Fruit fly (Drosophila melanogaster) whole organism, embryonic: ENCODE measurements around the gene MBD-like.

Experiments used
- CG10462 ChIP-seq: fragments of 200-800 bp; sonication (Bioruptor generic); optimal IDR thresholded peaks from 2 replicates; lab custom pipeline; 2016; ENCODE audit warnings: missing biosample characterization, missing genetic modification characterization
- CG10543 ChIP-seq: fragments of 200-800 bp; sonication (Bioruptor generic); optimal IDR thresholded peaks from 3 replicates; lab custom pipeline; 2017; ENCODE audit warnings: missing biosample characterization, mild to moderate bottlenecking, missing genetic modification characterization, moderate library complexity
- CG12299 ChIP-seq: fragments of 200-800 bp; sonication (Bioruptor generic); optimal IDR thresholded peaks from 2 replicates; lab custom pipeline; 2018; ENCODE audit warnings: missing biosample characterization, mild to moderate bottlenecking, missing genetic modification characterization
- CG12942 ChIP-seq: fragments of 200-800 bp; sonication (Bioruptor generic); optimal IDR thresholded peaks from 3 replicates; lab custom pipeline; 2016; ENCODE audit warnings: missing biosample characterization, missing genetic modification characterization
- CG15696 ChIP-seq: fragments of 200-800 bp; sonication (Bioruptor generic); optimal IDR thresholded peaks from 2 replicates; lab custom pipeline; 2019; ENCODE audit warnings: missing biosample characterization, mild to moderate bottlenecking, missing genetic modification characterization, moderate library complexity
- CG31388 ChIP-seq: fragments of 200-800 bp; sonication (Bioruptor generic); optimal IDR thresholded peaks from 2 replicates; lab custom pipeline; 2016; ENCODE audit warnings: missing biosample characterization, missing genetic modification characterization
- CG33213 ChIP-seq: fragments of 200-800 bp; sonication (Bioruptor generic); optimal IDR thresholded peaks from 3 replicates; lab custom pipeline; 2016; ENCODE audit warnings: missing biosample characterization, missing genetic modification characterization
- CG34224 ChIP-seq: fragments of 200-800 bp; sonication (Bioruptor generic); IDR thresholded peaks from 3 replicates; pipeline ENCODE4 v1.3.6; 2022; ENCODE audit warnings: missing biosample characterization, missing genetic modification characterization; ENCODE audit not compliant: partially characterized antibody
- CG3838 ChIP-seq: fragments of 200-800 bp; sonication (Bioruptor generic); optimal IDR thresholded peaks from 3 replicates; lab custom pipeline; 2016; ENCODE audit warnings: missing biosample characterization, missing genetic modification characterization
- CG4707 ChIP-seq: fragments of 200-800 bp; sonication (Bioruptor generic); optimal IDR thresholded peaks from 2 replicates; lab custom pipeline; 2018; ENCODE audit warnings: missing biosample characterization, mild to moderate bottlenecking, missing genetic modification characterization, moderate library complexity
- CG4730 ChIP-seq: fragments of 200-800 bp; sonication (Bioruptor generic); IDR thresholded peaks from 2 replicates; pipeline ENCODE4 v1.3.6; 2022; ENCODE audit warnings: missing biosample characterization, missing genetic modification characterization
- CG8924 ChIP-seq: fragments of 200-800 bp; optimal IDR thresholded peaks from 3 replicates; lab custom pipeline; 2019; ENCODE audit warnings: missing biosample characterization, mild to moderate bottlenecking, missing genetic modification characterization, moderate library complexity
- CG8944 ChIP-seq: fragments of 200-800 bp; sonication (Bioruptor generic); optimal IDR thresholded peaks from 3 replicates; lab custom pipeline; 2016; ENCODE audit warnings: missing biosample characterization, missing genetic modification characterization
- CG9817 ChIP-seq: fragments of 200-800 bp; sonication (Bioruptor generic); optimal IDR thresholded peaks from 2 replicates; lab custom pipeline; 2018; ENCODE audit warnings: missing biosample characterization, mild to moderate bottlenecking, missing genetic modification characterization, moderate library complexity
- D19B ChIP-seq: fragments of 200-800 bp; sonication (Bioruptor generic); optimal IDR thresholded peaks from 2 replicates; lab custom pipeline; 2017; ENCODE audit warnings: missing biosample characterization, mild to moderate bottlenecking, missing genetic modification characterization
- Dref ChIP-seq: fragments of 200-800 bp; sonication (Bioruptor generic); IDR thresholded peaks from 2 replicates; pipeline ENCODE4 v1.3.6; 2022; ENCODE audit warnings: missing biosample characterization, missing genetic modification characterization
- Fer2 ChIP-seq: fragments of 200-800 bp; sonication (Bioruptor generic); optimal IDR thresholded peaks from 2 replicates; lab custom pipeline; 2018; ENCODE audit warnings: missing biosample characterization, mild to moderate bottlenecking, missing genetic modification characterization, moderate library complexity
- Jarid2 ChIP-seq: fragments of 200-800 bp; sonication (Bioruptor generic); optimal IDR thresholded peaks from 3 replicates; lab custom pipeline; 2017; ENCODE audit warnings: mild to moderate bottlenecking, missing biosample characterization, missing genetic modification reagents, missing genetic modification characterization
- MTF-1 ChIP-seq: fragments of 200-800 bp; sonication (Bioruptor generic); optimal IDR thresholded peaks from 2 replicates; lab custom pipeline; 2018; ENCODE audit warnings: missing biosample characterization, mild to moderate bottlenecking, missing genetic modification characterization, borderline replicate concordance
- Neu2 ChIP-seq: fragments of 200-800 bp; sonication (Bioruptor generic); optimal IDR thresholded peaks from 3 replicates; lab custom pipeline; 2016; ENCODE audit warnings: missing biosample characterization, missing genetic modification characterization, borderline replicate concordance
- Ravus ChIP-seq: fragments of 200-800 bp; sonication (Bioruptor generic); IDR thresholded peaks from 2 replicates; pipeline ENCODE4 v1.3.6; 2022; ENCODE audit warnings: missing biosample characterization, missing genetic modification characterization
- Rx ChIP-seq: fragments of 200-800 bp; sonication (Bioruptor generic); IDR thresholded peaks from 2 replicates; pipeline ENCODE4 v1.3.6; 2022; ENCODE audit warnings: missing biosample characterization, missing genetic modification characterization
- Trl ChIP-seq, 3 experiments: fragments of >200 bp in 2 of 3; fragments of 200-800 bp in 1 of 3; sonication (Bioruptor generic) in 1 of 3; optimal IDR thresholded peaks; 2 replicates in 1 of 3; 3 replicates in 2 of 3; lab custom pipeline; 2016 to 2017; ENCODE audit warnings: missing biosample characterization in 1 of 3, missing genetic modification characterization in 1 of 3
- abd-A ChIP-seq: fragments of 200-800 bp; sonication (Bioruptor generic); optimal IDR thresholded peaks from 3 replicates; lab custom pipeline; 2019; ENCODE audit warnings: missing biosample characterization, mild to moderate bottlenecking, missing genetic modification characterization, moderate library complexity
- al ChIP-seq: fragments of 200-800 bp; sonication (Bioruptor generic); IDR thresholded peaks from 2 replicates; pipeline ENCODE4 v1.3.6; 2022; ENCODE audit warnings: missing biosample characterization, missing genetic modification characterization
- ase ChIP-seq: fragments of 200-800 bp; sonication (Bioruptor generic); IDR thresholded peaks from 3 replicates; pipeline ENCODE4 v1.3.6; 2022; ENCODE audit warnings: missing biosample characterization, missing genetic modification characterization
- crc ChIP-seq: fragments of 200-800 bp; sonication (Bioruptor generic); optimal IDR thresholded peaks from 2 replicates; lab custom pipeline; 2016; ENCODE audit warnings: missing biosample characterization, missing genetic modification characterization
- dati ChIP-seq: fragments of 200-800 bp; sonication (Bioruptor generic); IDR thresholded peaks from 2 replicates; pipeline ENCODE4 v1.3.6; 2022; ENCODE audit warnings: missing biosample characterization, missing genetic modification characterization
- dm ChIP-seq: fragments of 200-800 bp; sonication (Bioruptor generic); optimal IDR thresholded peaks from 3 replicates; lab custom pipeline; 2016; ENCODE audit warnings: missing biosample characterization, missing genetic modification characterization
- fru ChIP-seq: fragments of >200 bp; optimal IDR thresholded peaks from 2 replicates; lab custom pipeline; 2017
- gfzf ChIP-seq: fragments of 200-800 bp; sonication (Bioruptor generic); optimal IDR thresholded peaks from 2 replicates; lab custom pipeline; 2016; ENCODE audit warnings: missing biosample characterization, mild to moderate bottlenecking, missing genetic modification characterization, moderate library complexity
- gsb ChIP-seq: fragments of 200-800 bp; sonication (Bioruptor generic); IDR thresholded peaks from 2 replicates; pipeline ENCODE4 v1.3.6; 2022; ENCODE audit warnings: missing biosample characterization, missing genetic modification characterization
- h ChIP-seq: fragments of >200 bp; optimal IDR thresholded peaks from 2 replicates; lab custom pipeline; 2017
- insv ChIP-seq, 2 experiments: fragments of 200-800 bp; sonication (Bioruptor generic); optimal IDR thresholded peaks; 3 replicates each; lab custom pipeline; 2016 to 2018; ENCODE audit warnings: missing biosample characterization in 2 of 2, missing genetic modification characterization in 2 of 2
- inv ChIP-seq: fragments of 200-800 bp; sonication (Bioruptor generic); IDR thresholded peaks from 2 replicates; pipeline ENCODE4 v1.3.6; 2022; ENCODE audit warnings: missing biosample characterization, missing genetic modification characterization; ENCODE audit not compliant: partially characterized antibody
- jing ChIP-seq: fragments of 200-800 bp; sonication (Bioruptor generic); optimal IDR thresholded peaks from 2 replicates; lab custom pipeline; 2018; ENCODE audit warnings: missing biosample characterization, mild to moderate bottlenecking, missing genetic modification characterization
- klu ChIP-seq: fragments of 200-800 bp; sonication (Bioruptor generic); IDR thresholded peaks from 2 replicates; pipeline ENCODE4 v1.3.6; 2022; ENCODE audit warnings: missing biosample characterization, missing genetic modification characterization
- lmd ChIP-seq: fragments of 200-800 bp; sonication (Bioruptor generic); IDR thresholded peaks from 2 replicates; pipeline ENCODE4 v1.3.6; 2022; ENCODE audit warnings: missing biosample characterization, missing genetic modification characterization
- nmo ChIP-seq: fragments of 200-800 bp; sonication (Bioruptor generic); optimal IDR thresholded peaks from 2 replicates; lab custom pipeline; 2018; ENCODE audit warnings: missing biosample characterization, mild to moderate bottlenecking, missing genetic modification characterization, moderate library complexity
- pho ChIP-seq: fragments of 200-800 bp; sonication (Bioruptor generic); optimal IDR thresholded peaks from 2 replicates; lab custom pipeline; 2016; ENCODE audit warnings: missing biosample characterization, missing genetic modification characterization
- psq ChIP-seq: fragments of 200-800 bp; sonication (Bioruptor generic); optimal IDR thresholded peaks from 2 replicates; lab custom pipeline; 2017; ENCODE audit warnings: missing biosample characterization, missing genetic modification characterization
- pzg ChIP-seq: fragments of 200-800 bp; sonication (Bioruptor generic); optimal IDR thresholded peaks from 3 replicates; lab custom pipeline; 2018; ENCODE audit warnings: missing biosample characterization, mild to moderate bottlenecking, missing genetic modification characterization, moderate library complexity
- sd ChIP-seq: fragments of 200-800 bp; sonication (Bioruptor generic); optimal IDR thresholded peaks from 3 replicates; lab custom pipeline; 2018; ENCODE audit warnings: missing biosample characterization, mild to moderate bottlenecking, missing genetic modification characterization, moderate library complexity
- sens-2 ChIP-seq: fragments of 200-800 bp; sonication (Bioruptor generic); IDR thresholded peaks from 2 replicates; pipeline ENCODE4 v1.3.6; 2022; ENCODE audit warnings: missing biosample characterization, missing genetic modification characterization
- sob ChIP-seq: fragments of 200-800 bp; sonication (Bioruptor generic); IDR thresholded peaks from 2 replicates; pipeline ENCODE4 v1.3.6; 2022; ENCODE audit warnings: missing biosample characterization, missing genetic modification characterization
- ssp ChIP-seq: fragments of 200-800 bp; sonication (Bioruptor generic); IDR thresholded peaks from 2 replicates; pipeline ENCODE4 v1.3.6; 2022; ENCODE audit warnings: missing biosample characterization, missing genetic modification characterization
- tap ChIP-seq: fragments of 200-800 bp; optimal IDR thresholded peaks from 3 replicates; lab custom pipeline; 2019; ENCODE audit warnings: missing biosample characterization, mild to moderate bottlenecking, missing genetic modification characterization, moderate library complexity
- tin ChIP-seq: fragments of 200-800 bp; sonication (Bioruptor generic); optimal IDR thresholded peaks from 3 replicates; lab custom pipeline; 2016; ENCODE audit warnings: missing biosample characterization, missing genetic modification characterization
- unc-4 ChIP-seq: fragments of 200-800 bp; sonication (Bioruptor generic); IDR thresholded peaks from 2 replicates; pipeline ENCODE4 v1.3.6; 2022; ENCODE audit warnings: missing biosample characterization, missing genetic modification characterization; ENCODE audit not compliant: partially characterized antibody
- zen2 ChIP-seq: fragments of 200-800 bp; sonication (Bioruptor generic); IDR thresholded peaks from 3 replicates; pipeline ENCODE4 v1.3.6; 2022; ENCODE audit warnings: missing biosample characterization, missing genetic modification characterization; ENCODE audit not compliant: partially characterized antibody

MBD-like gene

DNA sequence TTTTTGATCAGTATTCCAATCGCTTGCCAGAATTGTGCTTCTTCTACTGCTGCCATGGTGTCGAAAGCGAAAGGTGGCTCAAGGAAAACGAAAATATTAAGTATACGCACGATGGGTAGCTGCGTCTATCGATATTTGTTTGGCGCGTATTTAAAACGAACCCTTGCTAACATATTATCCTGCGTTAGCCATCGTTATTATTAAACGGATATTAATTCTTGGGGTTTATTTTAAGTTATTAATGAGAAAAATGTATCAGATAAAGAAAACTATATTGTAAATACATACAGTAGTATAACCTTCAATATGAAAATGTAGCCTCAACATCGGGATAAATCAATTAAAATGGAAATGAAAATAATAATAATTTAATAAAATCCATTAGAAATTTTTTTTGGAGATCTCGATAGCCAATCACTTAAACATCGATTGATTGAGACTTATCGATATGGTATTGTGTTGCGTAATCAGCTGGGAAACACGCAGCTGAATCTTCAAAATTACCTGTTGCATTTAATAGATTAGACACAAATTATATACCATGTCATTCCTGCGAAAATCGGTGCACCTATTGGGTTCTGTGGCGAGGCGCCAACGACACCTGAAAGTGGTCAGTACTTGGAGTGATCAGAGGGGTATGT lies 4.1 kb upstream of the MBD-like start, which contains the start of the genes CG9386 and BckdhA (continued):
- TF ChIP-seq CG4707 (GFP tag; lab: Kevin White, UChicago) (no peak), Rx (GFP tag; lab: Robert Waterston, UW) (no peak), Jarid2 (GFP tag; lab: Kevin White, UChicago) (no peak), CG12942 (peak; percentile 65), Neu2 (no peak), gsb (GFP tag; lab: Robert Waterston, UW) (no peak), Trl (optimal IDR thresholded peaks at IDR 0.05; lab: Kevin White, UChicago) (no peak), Trl (GFP tag; optimal IDR thresholded peaks at IDR 0.05; lab: Kevin White, UChicago) (peak; percentile 52), CG12299 (tag; lab: Kevin White, UChicago) (no peak), pho (GFP tag; lab: Kevin White, UChicago) (peak; percentile 53), tin (GFP tag; lab: Kevin White, UChicago) (peak; percentile 57), h (no peak), crc (GFP tag; lab: Kevin White, UChicago) (no peak), klu (GFP tag; lab: Robert Waterston, UW) (no peak), jing (GFP tag; lab: Kevin White, UChicago) (no peak), sd (tag; lab: Kevin White, UChicago) (peak; percentile 6), insv (GFP tag; optimal IDR thresholded peaks at IDR 0.05; lab: Kevin White, UChicago) (no peak), CG10543 (peak; percentile 62), al (GFP tag; lab: Robert Waterston, UW) (peak; percentile 29; the same call in 1 of the 2 replicates), CG8944 (GFP tag; lab: Kevin White, UChicago) (peak; percentile 55), nmo (peak; percentile 66), lmd (GFP tag; lab: Robert Waterston, UW) (peak; percentile 48; the same call in 1 of the 2 replicates), CG10462 (no peak), abd-A (no peak), zen2 (GFP tag; lab: Robert Waterston, UW) (peak; percentile 44; the same call in 1 of the 3 replicates), D19B (peak; percentile 35), CG34224 (GFP tag; lab: Robert Waterston, UW) (peak; percentile 60), tap (tag; lab: Kevin White, UChicago) (no peak), CG4730 (GFP tag; lab: Robert Waterston, UW) (no peak), ssp (GFP tag; lab: Robert Waterston, UW) (peak; percentile 20; the same call in 1 of the 2 replicates), sens-2 (no peak), CG3838 (GFP tag; lab: Kevin White, UChicago) (no peak), ase (GFP tag; lab: Robert Waterston, UW) (peak; percentile 46; the same call in 1 of the 3 replicates), pzg (GFP tag; lab: Kevin White, UChicago) (peak; percentile 55), dati (GFP tag; lab: Robert Waterston, UW) (no peak), unc-4 (GFP tag; lab: Robert Waterston, UW) (peak; percentile 73), gfzf (GFP tag; lab: Kevin White, UChicago) (no peak), Fer2 (tag; lab: Kevin White, UChicago) (peak; percentile 12), fru (lab: Kevin White, UChicago) (no peak), CG15696 (tag; lab: Kevin White, UChicago) (peak; percentile 38), psq (no peak), dm (GFP tag; lab: Kevin White, UChicago) (peak; percentile 61), MTF-1 (no peak), CG31388 (GFP tag; lab: Kevin White, UChicago) (no peak), Dref (GFP tag; lab: Robert Waterston, UW) (peak; percentile 70), CG8924 (tag; lab: Kevin White, UChicago) (peak; percentile 54), inv (GFP tag; lab: Robert Waterston, UW) (peak; percentile 54), Ravus (GFP tag; lab: Robert Waterston, UW) (no peak), sob (GFP tag; lab: Robert Waterston, UW) (peak; percentile 59; the same call in 1 of the 2 replicates), CG33213 (GFP tag; lab: Kevin White, UChicago) (peak; percentile 17), CG9817 (peak; percentile 63)
